Fruit fly (Drosophila melanogaster) whole organism, prepupa: ENCODE measurements around the gene scrib.

ENCODE experiments used
- CG11902 ChIP-seq: fragments of 200-800 bp; sonication (Bioruptor generic); optimal IDR thresholded peaks from 3 replicates; lab custom pipeline; 2016; ENCODE audit warnings: missing biosample characterization, missing genetic modification characterization
- Ets21C ChIP-seq: fragments of 200-800 bp; sonication (Bioruptor generic); optimal IDR thresholded peaks from 3 replicates; lab custom pipeline; 2016; ENCODE audit warnings: missing biosample characterization, missing genetic modification characterization
- Hr38 ChIP-seq: sonication (Bioruptor generic); optimal IDR thresholded peaks from 2 replicates; lab custom pipeline; 2016; ENCODE audit warnings: missing biosample characterization, missing genetic modification characterization

DNA sequence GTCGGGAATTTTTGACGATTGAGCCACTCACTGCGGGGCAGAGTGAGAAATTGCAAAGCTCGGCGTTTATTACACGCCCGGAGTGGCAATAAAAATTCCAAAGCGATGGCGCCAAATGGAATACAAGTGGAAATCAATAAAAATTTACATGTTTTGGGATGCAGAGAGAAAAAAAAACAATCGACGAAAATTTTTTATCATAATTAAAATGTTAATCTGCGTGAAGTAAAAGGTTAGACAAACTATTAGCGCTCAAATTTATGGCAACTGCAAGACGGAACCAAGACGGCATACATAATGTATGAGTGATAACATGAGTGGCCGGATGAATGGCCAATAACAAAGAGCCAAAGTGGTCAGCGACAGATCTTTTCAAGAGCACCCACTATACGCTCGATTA is 96.9 kb downstream of the scrib start:
- TF ChIP-seq Ets21C: no peak
- TF ChIP-seq Hr38 (GFP tag; lab: Kevin White, UChicago): no peak
- TF ChIP-seq CG11902: no peak
